Fruit fly (Drosophila melanogaster): ENCODE data around the gene t.

Gene t

DNA sequence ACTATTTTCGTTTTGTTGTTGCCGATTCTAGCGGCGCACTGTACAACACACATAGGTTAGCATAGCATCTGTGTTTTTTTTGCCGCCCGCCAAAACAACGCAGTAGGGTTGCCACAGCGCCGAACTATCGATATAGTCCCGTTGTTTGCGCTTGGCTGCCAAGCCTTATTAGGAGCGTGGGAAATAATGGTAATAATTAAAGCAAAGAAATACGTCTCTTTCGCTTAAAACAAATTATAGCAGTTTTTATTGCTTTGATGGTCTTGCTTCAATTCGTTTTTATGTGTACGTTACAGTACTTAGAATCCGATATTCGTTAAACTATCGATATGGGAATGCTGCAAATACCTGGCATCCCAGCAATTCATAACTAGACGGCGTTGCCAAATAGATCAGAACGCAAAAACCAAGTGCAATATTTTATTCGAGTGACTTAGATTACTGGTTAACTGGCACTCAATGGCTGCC lies 20.4 kb upstream of the t start, which contains the start of the genes mxc and Larp7:
Gene mxc (minus strand): TSS at position 51 of the 468 bp plus-strand sequence.
Gene Larp7 (plus strand): TSS at position 401 of the 468 bp plus-strand sequence.
- TF ChIP-seq Myc (optimal IDR thresholded peaks at IDR 0.05): no peak
- no peak for TF ChIP-seq h (optimal IDR thresholded peaks at IDR 0.05)
- TF ChIP-seq ttk (optimal IDR thresholded peaks at IDR 0.05): no peak

DNA sequence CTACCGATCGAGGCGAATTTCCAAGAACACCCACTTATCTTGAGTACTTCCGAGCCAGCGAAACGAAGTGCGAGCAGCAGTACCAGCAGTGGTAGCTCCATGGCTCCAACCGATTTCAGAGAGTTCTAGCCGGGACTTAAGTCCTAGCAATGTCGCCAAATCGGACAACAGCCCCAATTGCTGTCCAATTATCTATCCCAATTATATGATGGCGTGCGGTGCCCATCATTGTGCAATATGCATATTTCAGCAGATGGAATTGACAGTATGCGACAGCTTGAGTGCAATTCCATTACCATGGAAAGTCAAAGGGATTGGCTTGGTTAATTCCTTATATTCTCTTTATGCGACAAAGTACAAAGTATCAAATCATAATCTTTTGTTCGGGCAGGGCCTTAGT lies 13.4 kb upstream of the t start, which contains the start of gene Ir8a:
Gene Ir8a (minus strand): TSS at position 101 of the 400 bp plus-strand sequence.
- TF ChIP-seq Sin3A (optimal IDR thresholded peaks at IDR 0.05) (no peak), insv (optimal IDR thresholded peaks at IDR 0.05) (no peak), ttk (optimal IDR thresholded peaks at IDR 0.05) (no peak), psq (optimal IDR thresholded peaks at IDR 0.05) (no peak), h (optimal IDR thresholded peaks at IDR 0.05) (no peak), Myc (optimal IDR thresholded peaks at IDR 0.05) (no peak)

DNA sequence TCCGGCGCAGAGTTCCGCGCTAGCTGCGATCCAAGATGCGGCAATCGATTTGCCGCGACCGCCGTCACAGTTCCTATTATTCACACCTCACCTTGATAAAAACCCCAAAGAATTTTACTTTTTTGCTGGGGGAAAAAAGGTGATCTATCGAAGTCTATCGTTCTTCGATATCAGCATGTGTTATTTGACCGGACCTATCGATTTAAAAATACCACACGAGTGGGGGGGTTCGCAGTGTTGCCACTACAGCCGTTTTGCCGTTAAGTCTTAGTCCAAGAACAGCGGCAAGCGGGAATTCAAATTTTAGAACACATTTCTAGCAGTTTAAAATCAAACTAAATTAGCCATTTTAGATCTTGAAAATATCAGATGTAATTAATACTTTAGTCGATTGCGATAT lies 9.1 kb upstream of the t start, which contains the start of gene CG12121:
Gene CG12121 (minus strand): TSS at position 180 of the 400 bp plus-strand sequence.
- no peak for TF ChIP-seq insv (optimal IDR thresholded peaks at IDR 0.05)
- no peak for TF ChIP-seq ttk (optimal IDR thresholded peaks at IDR 0.05)
- TF ChIP-seq Myc (optimal IDR thresholded peaks at IDR 0.05): no peak
- TF ChIP-seq psq (optimal IDR thresholded peaks at IDR 0.05): no peak
- TF ChIP-seq Sin3A (optimal IDR thresholded peaks at IDR 0.05): no peak
- TF ChIP-seq h (optimal IDR thresholded peaks at IDR 0.05): no peak

- no peak for TF ChIP-seq psq (optimal IDR thresholded peaks at IDR 0.05)
- no peak for TF ChIP-seq Sin3A (optimal IDR thresholded peaks at IDR 0.05)
- TF ChIP-seq ttk (optimal IDR thresholded peaks at IDR 0.05): no peak
- TF ChIP-seq Myc (optimal IDR thresholded peaks at IDR 0.05): no peak
- no peak for TF ChIP-seq insv (optimal IDR thresholded peaks at IDR 0.05)
- no peak for TF ChIP-seq h (optimal IDR thresholded peaks at IDR 0.05)
Observed at dm6 chrX:9226837-9227236, 3.8 kb upstream of the t start, which contains the start of gene Gr8a. Gr8a (plus strand) TSS chrX:9227137.

dm6 chrX:9225137-9225536 lies 2.1 kb upstream of the t start, which contains the start of gene CG15370:
CG15370 (plus strand) TSS chrX:9225437.
- TF ChIP-seq insv (optimal IDR thresholded peaks at IDR 0.05): no peak
- TF ChIP-seq h (optimal IDR thresholded peaks at IDR 0.05): no peak
- no peak for TF ChIP-seq ttk (optimal IDR thresholded peaks at IDR 0.05)
- TF ChIP-seq psq (optimal IDR thresholded peaks at IDR 0.05): no peak
- TF ChIP-seq Myc (optimal IDR thresholded peaks at IDR 0.05): no peak
- TF ChIP-seq Sin3A (optimal IDR thresholded peaks at IDR 0.05): no peak

DNA sequence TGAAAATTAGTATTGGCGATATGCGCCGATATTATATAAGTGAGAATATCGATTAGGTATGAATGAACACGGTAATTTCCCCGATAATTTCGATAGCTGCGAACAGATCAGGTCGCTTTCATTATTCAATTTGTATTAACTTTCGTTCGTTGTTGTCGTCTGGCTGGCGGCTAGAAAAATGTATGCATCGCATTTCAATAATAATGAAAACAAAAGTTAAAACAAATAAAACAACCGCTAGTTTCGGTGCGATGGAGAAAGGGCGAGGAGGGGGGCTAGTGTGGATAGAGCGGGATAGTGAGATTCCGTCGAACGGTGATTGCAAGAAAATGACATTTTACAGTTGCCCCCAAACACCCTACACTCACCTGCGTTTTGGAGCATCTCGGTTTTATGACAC lies 1.4 kb upstream of the t start:
- no peak for TF ChIP-seq Myc (optimal IDR thresholded peaks at IDR 0.05)
- TF ChIP-seq insv (optimal IDR thresholded peaks at IDR 0.05): no peak
- no peak for TF ChIP-seq h (optimal IDR thresholded peaks at IDR 0.05)
- no peak for TF ChIP-seq ttk (optimal IDR thresholded peaks at IDR 0.05)
- no peak for TF ChIP-seq psq (optimal IDR thresholded peaks at IDR 0.05)
- TF ChIP-seq Sin3A (optimal IDR thresholded peaks at IDR 0.05): no peak

DNA sequence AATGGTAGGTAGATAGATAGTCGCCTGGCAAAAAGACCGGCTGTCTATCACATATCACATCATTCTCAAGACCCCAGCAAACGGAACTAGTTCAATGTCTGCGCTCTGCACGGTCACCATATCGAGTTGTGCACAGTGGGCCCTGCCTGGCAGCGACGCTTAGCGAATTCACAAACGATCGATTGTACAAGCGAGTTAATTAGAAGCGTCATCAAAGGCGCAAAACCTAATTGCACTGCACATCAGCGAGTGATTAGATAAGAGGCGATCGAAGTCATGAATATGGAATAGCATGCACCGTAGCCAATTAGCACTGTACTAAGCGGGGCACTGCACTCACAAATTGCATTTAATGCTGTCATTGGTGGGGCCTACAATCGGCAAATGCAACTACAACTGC lies 2.6 kb downstream of the t start:
- TF ChIP-seq h (optimal IDR thresholded peaks at IDR 0.05) (no peak), Myc (optimal IDR thresholded peaks at IDR 0.05) (no peak), Sin3A (optimal IDR thresholded peaks at IDR 0.05) (no peak), insv (optimal IDR thresholded peaks at IDR 0.05) (no peak), ttk (optimal IDR thresholded peaks at IDR 0.05) (no peak), psq (optimal IDR thresholded peaks at IDR 0.05) (no peak)

dm6 chrX:9216572-9216971 lies 6.5 kb downstream of the t start, which contains the start of gene CG15369:
CG15369 (plus strand) TSS chrX:9216872.
- TF ChIP-seq psq (optimal IDR thresholded peaks at IDR 0.05) (no peak), ttk (optimal IDR thresholded peaks at IDR 0.05) (no peak)

- TF ChIP-seq Sin3A (optimal IDR thresholded peaks at IDR 0.05) (no peak), ttk (optimal IDR thresholded peaks at IDR 0.05) (no peak), insv (optimal IDR thresholded peaks at IDR 0.05) (no peak), psq (optimal IDR thresholded peaks at IDR 0.05) (no peak), h (optimal IDR thresholded peaks at IDR 0.05) (no peak), Myc (optimal IDR thresholded peaks at IDR 0.05) (no peak)
Observed at dm6 chrX:9215485-9215884, 7.6 kb downstream of the t start, which contains the start of gene CG15368. CG15368 (plus strand) TSS chrX:9215785.

DNA sequence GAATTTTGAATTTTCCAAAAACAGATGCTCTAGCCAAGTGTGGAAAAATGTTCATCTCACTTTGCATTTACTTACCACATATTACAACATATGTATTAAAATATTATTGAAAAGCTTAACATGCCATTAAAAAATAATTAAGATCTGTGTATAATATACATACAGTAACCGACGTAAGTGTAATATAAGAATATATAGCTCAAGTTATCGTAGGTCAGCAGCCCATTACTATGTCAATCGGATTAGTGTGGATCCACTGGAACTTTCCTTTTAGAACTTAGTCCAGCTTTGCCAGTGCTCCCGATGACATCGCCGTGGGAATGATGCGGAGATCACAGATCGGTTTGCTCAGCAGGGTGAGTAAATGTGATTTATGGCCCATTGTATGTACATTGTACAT lies 8.5 kb downstream of the t start, which contains the start of gene Obp8a:
Gene Obp8a (plus strand): TSS at position 301 of the 400 bp plus-strand sequence.
- TF ChIP-seq Myc (optimal IDR thresholded peaks at IDR 0.05) (no peak), insv (optimal IDR thresholded peaks at IDR 0.05) (no peak), ttk (optimal IDR thresholded peaks at IDR 0.05) (no peak), Sin3A (optimal IDR thresholded peaks at IDR 0.05) (no peak), psq (optimal IDR thresholded peaks at IDR 0.05) (no peak)

DNA sequence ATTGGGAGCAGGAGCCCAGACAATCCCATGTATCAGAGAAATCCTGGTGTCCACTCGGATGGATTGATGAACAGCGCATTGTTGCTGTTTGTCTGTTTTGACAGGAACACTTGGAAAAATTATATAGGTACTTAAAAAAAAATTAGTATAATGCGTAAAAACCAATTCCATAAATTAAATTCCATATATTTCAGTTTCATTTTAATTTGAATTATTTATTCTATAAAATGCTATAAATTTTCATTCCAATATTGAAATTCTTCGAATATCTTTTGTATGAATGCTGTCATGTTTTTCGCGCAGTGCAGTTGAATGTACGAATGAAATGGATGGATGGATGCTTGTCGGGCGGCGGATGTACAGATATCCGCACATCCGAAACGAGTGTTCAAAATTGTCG lies 12.3 kb downstream of the t start, which contains the start of gene SmydA-9:
Gene SmydA-9 (minus strand): TSS at position 101 of the 400 bp plus-strand sequence.
- TF ChIP-seq Myc (optimal IDR thresholded peaks at IDR 0.05) (no peak), ttk (optimal IDR thresholded peaks at IDR 0.05) (no peak), Sin3A (optimal IDR thresholded peaks at IDR 0.05) (no peak), insv (optimal IDR thresholded peaks at IDR 0.05) (no peak), h (optimal IDR thresholded peaks at IDR 0.05) (no peak), psq (optimal IDR thresholded peaks at IDR 0.05) (no peak)

DNA sequence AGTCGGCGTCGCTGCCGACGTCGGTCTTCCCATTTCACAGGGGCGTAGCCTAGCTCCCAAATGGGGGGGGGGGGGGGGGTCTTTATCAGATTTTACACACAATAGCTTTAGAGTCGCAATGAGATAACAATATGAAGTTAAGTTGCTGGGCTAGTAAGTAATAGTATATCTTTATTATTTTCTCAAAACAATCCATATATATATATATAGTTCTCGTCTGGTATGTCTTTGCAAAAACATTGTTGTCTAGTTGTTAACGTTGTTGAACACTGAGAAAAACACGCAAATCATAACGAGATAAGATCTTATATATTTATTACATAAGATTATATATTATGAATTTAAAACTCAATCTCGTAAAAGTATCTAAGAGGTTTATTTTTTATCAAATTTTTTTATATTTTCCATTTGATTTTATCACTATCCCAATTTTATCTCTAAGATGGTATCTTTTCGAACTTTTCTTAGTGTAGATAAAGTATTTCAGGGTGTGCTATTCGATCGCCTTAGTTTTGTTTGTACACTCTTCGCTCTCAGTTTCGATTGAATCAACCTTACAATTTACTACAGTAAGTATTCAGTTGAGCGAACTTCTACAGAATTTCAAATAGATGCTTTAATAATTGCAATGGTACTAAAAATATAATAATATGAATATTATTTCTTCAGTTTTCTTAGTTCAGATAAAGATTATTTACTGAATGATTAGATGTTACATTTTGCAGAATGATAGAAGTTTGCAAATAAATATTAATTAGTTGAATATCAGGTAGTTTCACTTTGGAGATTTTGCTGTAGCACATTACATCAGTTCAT lies 21.0 kb downstream of the t start:
- TF ChIP-seq insv (optimal IDR thresholded peaks at IDR 0.05) (no peak), h (optimal IDR thresholded peaks at IDR 0.05) (no peak), Myc (optimal IDR thresholded peaks at IDR 0.05) (no peak), ttk (optimal IDR thresholded peaks at IDR 0.05) (no peak), psq (optimal IDR thresholded peaks at IDR 0.05) (no peak), Sin3A (optimal IDR thresholded peaks at IDR 0.05) (no peak)

All from Kc167 (cell line).